Worm (Caenorhabditis elegans) whole organism, L4 larva: ENCODE measurements around the gene F09G8.7.

ENCODE experiments used
- F37D6.2 ChIP-seq: sonication (generic microtip); optimal IDR thresholded peaks from 2 replicates; lab custom pipeline; 2016; ENCODE audit warnings: mild to moderate bottlenecking, missing genetic modification characterization, missing compliant biosample characterization
- T20F7.1 ChIP-seq: fragments of 200-800 bp; sonication (Bioruptor generic); optimal IDR thresholded peaks from 2 replicates; lab custom pipeline; 2018; ENCODE audit warnings: mild to moderate bottlenecking, missing genetic modification characterization, missing compliant biosample characterization
- Y75B8A.6 ChIP-seq: fragments of 200-800 bp; sonication (Bioruptor generic); IDR thresholded peaks from 2 replicates; pipeline ENCODE4 v1.3.6; 2022; ENCODE audit warnings: missing genetic modification reagents, missing genetic modification characterization, missing compliant biosample characterization
- ZK546.5 ChIP-seq, 2 experiments: sonication (generic microtip); optimal IDR thresholded peaks; 2 replicates each; lab custom pipeline; 2017; ENCODE audit warnings: missing biosample characterization in 2 of 2, missing genetic modification characterization in 2 of 2
- aha-1 ChIP-seq: fragments of 150-350 bp; peaks from one replicate; lab custom pipeline; 2014; ENCODE audit warnings: missing biosample characterization, missing genetic modification characterization
- aly-2 ChIP-seq: sonication (generic microtip); optimal IDR thresholded peaks from 2 replicates; lab custom pipeline; 2018; ENCODE audit warnings: missing biosample characterization, missing genetic modification characterization
- attf-4 ChIP-seq: sonication (generic microtip); optimal IDR thresholded peaks from 3 replicates; lab custom pipeline; 2017; ENCODE audit warnings: missing biosample characterization, missing genetic modification characterization
- ceh-82 ChIP-seq: sonication (generic microtip); optimal IDR thresholded peaks from 2 replicates; lab custom pipeline; 2017; ENCODE audit warnings: missing biosample characterization, missing genetic modification characterization
- ces-1 ChIP-seq: fragments of 150-350 bp; sonication (generic microtip); optimal IDR thresholded peaks from 4 replicates; lab custom pipeline; 2014; ENCODE audit warnings: missing biosample characterization, missing genetic modification reagents, missing genetic modification characterization
- daf-12 ChIP-seq: fragments of 150-350 bp; optimal IDR thresholded peaks from 2 replicates; lab custom pipeline; 2014; ENCODE audit warnings: missing biosample characterization, missing genetic modification reagents, missing genetic modification characterization
- daf-8 ChIP-seq: fragments of 200-800 bp; sonication (Bioruptor generic); IDR thresholded peaks from 2 replicates; pipeline ENCODE4 v1.3.6; 2022; ENCODE audit warnings: missing genetic modification characterization, missing compliant biosample characterization
- dmd-6 ChIP-seq: fragments of 200-800 bp; sonication (Bioruptor generic); IDR thresholded peaks from 2 replicates; pipeline ENCODE4 v1.3.6; 2022; ENCODE audit warnings: missing genetic modification reagents, missing genetic modification characterization, missing compliant biosample characterization
- duxl-1 ChIP-seq: sonication (generic microtip); optimal IDR thresholded peaks from 2 replicates; lab custom pipeline; 2016; ENCODE audit warnings: mild to moderate bottlenecking, missing genetic modification characterization, moderate library complexity, missing compliant biosample characterization; ENCODE audit not compliant: poor library complexity
- egl-43 ChIP-seq: fragments of 200-800 bp; sonication (Bioruptor generic); IDR thresholded peaks from 2 replicates; pipeline ENCODE4 v1.3.6; 2022; ENCODE audit warnings: missing genetic modification reagents, missing genetic modification characterization, missing compliant biosample characterization
- hlh-11 ChIP-seq: fragments of 200-800 bp; sonication (Bioruptor generic); optimal IDR thresholded peaks from 2 replicates; lab custom pipeline; 2018; ENCODE audit warnings: mild to moderate bottlenecking, missing genetic modification characterization, missing compliant biosample characterization
- lim-7 ChIP-seq: fragments of 200-800 bp; sonication (Bioruptor generic); IDR thresholded peaks from 2 replicates; pipeline ENCODE4 v1.3.6; 2022; ENCODE audit warnings: missing genetic modification characterization, missing compliant biosample characterization
- lin-13 ChIP-seq: fragments of 150-350 bp; optimal IDR thresholded peaks from 2 replicates; lab custom pipeline; 2014; ENCODE audit warnings: missing biosample characterization, missing genetic modification reagents, missing genetic modification characterization
- lin-15B ChIP-seq: fragments of 150-350 bp; sonication (generic microtip); optimal IDR thresholded peaks from 3 replicates; lab custom pipeline; 2014; ENCODE audit warnings: missing biosample characterization, missing genetic modification characterization
- lin-29 ChIP-seq: fragments of 200-800 bp; sonication (Bioruptor generic); IDR thresholded peaks from 2 replicates; pipeline ENCODE4 v1.3.6; 2022; ENCODE audit warnings: missing genetic modification reagents, missing genetic modification characterization, missing compliant biosample characterization
- lin-38 ChIP-seq: fragments of 200-800 bp; sonication (Bioruptor generic); IDR thresholded peaks from 2 replicates; pipeline ENCODE4 v1.3.6; 2022; ENCODE audit warnings: missing genetic modification reagents, missing genetic modification characterization, missing compliant biosample characterization
- lin-39 ChIP-seq: fragments of 150-350 bp; optimal IDR thresholded peaks from 2 replicates; lab custom pipeline; 2014; ENCODE audit warnings: missing biosample characterization, missing genetic modification reagents, missing genetic modification characterization
- madf-5 ChIP-seq, 2 experiments: fragments of 200-800 bp; sonication (Bioruptor generic); IDR thresholded peaks; 2 replicates each; pipeline ENCODE4 v1.3.6; 2022; ENCODE audit warnings: missing compliant biosample characterization in 2 of 2, missing genetic modification characterization in 2 of 2
- mdl-1 ChIP-seq, 2 experiments: fragments of 150-350 bp in 1 of 2; sonication (generic microtip) in 1 of 2; optimal IDR thresholded peaks; 2 replicates each; lab custom pipeline; 2014 to 2017; ENCODE audit warnings: missing biosample characterization in 2 of 2, missing genetic modification characterization in 2 of 2
- mes-2 ChIP-seq: sonication (generic microtip); optimal IDR thresholded peaks from 2 replicates; lab custom pipeline; 2016; ENCODE audit warnings: missing genotype, mild to moderate bottlenecking, missing genetic modification characterization, missing compliant biosample characterization; ENCODE audit not compliant: poor library complexity, severe bottlenecking
- nhr-48 ChIP-seq: sonication (generic microtip); optimal IDR thresholded peaks from 2 replicates; lab custom pipeline; 2016; ENCODE audit warnings: mild to moderate bottlenecking, missing genetic modification characterization, missing compliant biosample characterization
- nhr-6 ChIP-seq: fragments of 150-350 bp; optimal IDR thresholded peaks from 2 replicates; lab custom pipeline; 2014; ENCODE audit warnings: missing biosample characterization, missing genetic modification characterization
- nhr-77 ChIP-seq: fragments of 150-350 bp; optimal IDR thresholded peaks from 2 replicates; lab custom pipeline; 2014; ENCODE audit warnings: missing biosample characterization, missing genetic modification characterization
- saeg-2 ChIP-seq: fragments of 200-800 bp; sonication (Bioruptor generic); IDR thresholded peaks from 2 replicates; pipeline ENCODE4 v1.3.6; 2022; ENCODE audit warnings: missing genetic modification reagents, missing genetic modification characterization, missing compliant biosample characterization
- sdz-12 ChIP-seq: fragments of 200-800 bp; sonication (Bioruptor generic); optimal IDR thresholded peaks from 2 replicates; lab custom pipeline; 2018; ENCODE audit warnings: mild to moderate bottlenecking, missing genetic modification characterization, missing compliant biosample characterization
- set-16 ChIP-seq: fragments of 200-800 bp; sonication (Bioruptor generic); IDR thresholded peaks from 2 replicates; pipeline ENCODE4 v1.3.6; 2022; ENCODE audit warnings: missing genetic modification reagents, missing genetic modification characterization, missing compliant biosample characterization
- unc-62 ChIP-seq, 3 experiments: fragments of 150-350 bp in 1 of 3; sonication (generic microtip); optimal IDR thresholded peaks in 2 of 3; peaks in 1 of 3; 1 replicate in 1 of 3; 2 replicates in 2 of 3; lab custom pipeline; 2014 to 2017; ENCODE audit warnings: missing biosample characterization in 3 of 3, missing genetic modification characterization in 3 of 3, missing genetic modification reagents in 3 of 3, missing genotype in 1 of 3
- zfp-3 ChIP-seq: fragments of 200-800 bp; sonication (Bioruptor generic); conservative IDR thresholded peaks from 2 replicates; pipeline ENCODE4 v1.3.6; 2022; ENCODE audit warnings: missing genetic modification reagents, missing genetic modification characterization, missing compliant biosample characterization
- ztf-7 ChIP-seq: fragments of 150-350 bp; optimal IDR thresholded peaks from 2 replicates; lab custom pipeline; 2014; ENCODE audit warnings: missing biosample characterization, missing genetic modification characterization

F09G8.7 gene

DNA sequence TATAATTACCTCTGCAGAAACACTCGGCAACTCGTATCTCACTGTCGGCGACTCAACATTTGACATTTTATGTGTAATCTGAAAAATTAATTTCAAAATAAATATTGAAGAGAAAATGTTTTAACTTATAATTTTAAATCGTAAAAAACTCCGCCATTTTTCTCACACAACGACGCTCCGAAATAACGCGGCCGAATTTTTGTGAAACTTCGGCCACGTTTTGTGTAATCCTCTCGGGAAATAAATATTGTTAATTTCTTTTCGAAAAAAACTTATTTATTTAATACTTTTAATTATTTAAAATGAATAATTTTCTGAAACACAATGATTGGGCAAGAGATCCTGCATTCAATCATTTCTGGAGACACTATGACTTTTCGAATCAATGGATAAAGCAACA lies 39.2 kb upstream of the F09G8.7 start, which contains the start of the genes F10E9.7 and F10E9.5 (continued):
- TF ChIP-seq lin-15B (tag; lab: Kevin White, UChicago) (peak; percentile 45), mdl-1 (tag; optimal IDR thresholded peaks at IDR 0.05; lab: Kevin White, UChicago) (no peak), ZK546.5 (tag; optimal IDR thresholded peaks at IDR 0.05; lab: Kevin White, UChicago) (no peak), duxl-1 (peak; percentile 88), ztf-7 (tag; lab: Kevin White, UChicago) (peak; percentile 70), dmd-6 (GFP tag; lab: Robert Waterston, UW) (peak; percentile 83), daf-12 (tag; lab: Kevin White, UChicago) (no peak), F37D6.2 (peak; percentile 64), mes-2 (tag; lab: Kevin White, UChicago) (peak; percentile 100), nhr-48 (peak; percentile 24), lin-39 (tag; lab: Kevin White, UChicago) (no peak), egl-43 (GFP tag; lab: Robert Waterston, UW) (no peak), lin-38 (GFP tag; lab: Robert Waterston, UW) (peak; percentile 79)

DNA sequence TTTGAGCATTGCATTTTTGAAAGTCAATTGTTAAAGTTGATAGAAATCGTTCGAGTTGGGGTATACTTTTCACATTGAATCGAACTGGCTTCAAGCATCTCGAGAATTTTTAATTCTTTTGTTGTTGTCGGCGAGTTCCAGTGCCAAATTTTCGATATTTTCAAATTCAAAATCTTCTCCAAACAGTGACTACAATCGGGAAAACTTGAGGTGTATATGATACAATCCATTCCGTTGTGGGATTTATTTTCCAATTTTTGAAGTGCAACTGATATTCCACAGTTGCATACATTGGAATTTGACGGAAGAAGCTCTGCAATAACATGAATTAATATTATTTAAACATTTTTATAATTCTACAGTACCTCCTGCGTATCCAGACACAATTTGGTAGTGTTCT lies 37.7 kb upstream of the F09G8.7 start:
- peak; percentile 94 for TF ChIP-seq aha-1 (tag; lab: Kevin White, UChicago)
- TF ChIP-seq nhr-6 (tag; lab: Kevin White, UChicago) = no peak
- peak in 1 of 2 experiments; percentile 87 for TF ChIP-seq unc-62 (GFP tag; optimal IDR thresholded peaks at IDR 0.05 in 1 of 2; lab: Kevin White, UChicago)
- TF ChIP-seq unc-62 (tag; optimal IDR thresholded peaks at IDR 0.05; lab: Kevin White, UChicago) = no peak
- 0 out of 2 replicates have a peak, but pooled peaks have one; percentile 35 for TF ChIP-seq zfp-3 (GFP tag; lab: Robert Waterston, UW)

ce11 chrIII:8305304-8305703 lies 37.1 kb upstream of the F09G8.7 start:
- TF ChIP-seq aha-1 (tag; lab: Kevin White, UChicago) (peak; percentile 90), daf-8 (GFP tag; lab: Robert Waterston, UW) (no peak), egl-43 (GFP tag; lab: Robert Waterston, UW) (0 out of 2 replicates have a peak, but pooled peaks have one; percentile 19)

DNA sequence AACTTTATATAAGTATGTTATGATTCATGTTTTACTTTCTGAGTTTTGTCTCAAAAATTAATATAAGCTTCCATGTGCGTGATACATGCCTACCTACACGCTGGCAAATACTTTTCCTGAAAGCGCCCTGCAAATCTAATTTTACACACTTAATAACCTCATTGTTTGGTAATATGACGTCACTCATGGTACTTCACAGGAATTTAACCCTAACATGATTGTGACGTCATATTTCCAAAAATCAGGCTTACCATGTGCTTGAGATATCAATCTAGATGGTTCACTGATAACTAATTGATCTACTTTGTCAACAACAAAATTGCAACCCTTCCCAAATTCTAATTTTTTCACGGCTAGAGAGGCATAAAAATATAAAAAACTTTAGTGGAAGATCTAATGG lies 35.3 kb upstream of the F09G8.7 start:
- TF ChIP-seq T20F7.1 = no peak
- no peak for TF ChIP-seq attf-4 (tag; lab: Kevin White, UChicago)
- no peak for TF ChIP-seq saeg-2 (GFP tag; lab: Robert Waterston, UW)
- no peak for TF ChIP-seq ceh-82 (tag; lab: Kevin White, UChicago)
- TF ChIP-seq sdz-12 (GFP tag; lab: Kevin White, UChicago) = no peak
- no peak for TF ChIP-seq egl-43 (GFP tag; lab: Robert Waterston, UW)
- TF ChIP-seq Y75B8A.6 = no peak
- no peak for TF ChIP-seq lin-13
- no peak for TF ChIP-seq ces-1 (GFP tag; lab: Kevin White, UChicago)
- TF ChIP-seq ZK546.5 (tag; optimal IDR thresholded peaks at IDR 0.05; lab: Kevin White, UChicago) = no peak
- no peak for TF ChIP-seq nhr-77 (tag; lab: Kevin White, UChicago)
- no peak for TF ChIP-seq aly-2 (tag; lab: Kevin White, UChicago)
- TF ChIP-seq lin-29 (GFP tag; lab: Robert Waterston, UW) = no peak
- TF ChIP-seq lim-7 (GFP tag; lab: Robert Waterston, UW) = no peak
- no peak for TF ChIP-seq set-16
- no peak for TF ChIP-seq madf-5 (GFP tag; IDR thresholded peaks at IDR 0.05; lab: Robert Waterston, UW)
- no peak for TF ChIP-seq aha-1 (tag; lab: Kevin White, UChicago)
- no peak for TF ChIP-seq hlh-11 (tag; lab: Kevin White, UChicago)
- TF ChIP-seq mes-2 (tag; lab: Kevin White, UChicago) = no peak
